Worm (Caenorhabditis elegans) whole organism, midembryonic: Measurements from ENCODE around the gene M162.5.

Experiments
- T22C8.4 ChIP-seq: fragments of 200-800 bp; sonication (Bioruptor generic); IDR thresholded peaks from 2 replicates; pipeline ENCODE4 v1.3.6; 2022; ENCODE audit warnings: missing genetic modification characterization, missing compliant biosample characterization
- cog-1 ChIP-seq: sonication (generic microtip); optimal IDR thresholded peaks from 2 replicates; lab custom pipeline; 2016; ENCODE audit warnings: missing genetic modification characterization, missing compliant biosample characterization
- flt-1 ChIP-seq: fragments of 200-800 bp; sonication (Bioruptor generic); IDR thresholded peaks from 2 replicates; pipeline ENCODE4 v1.3.6; 2022; ENCODE audit warnings: missing genetic modification characterization, missing compliant biosample characterization
- klf-2 ChIP-seq: fragments of 200-800 bp; sonication (Bioruptor generic); conservative IDR thresholded peaks from 2 replicates; pipeline ENCODE4 v1.3.6; 2022; ENCODE audit warnings: missing genetic modification reagents, missing genetic modification characterization, missing compliant biosample characterization
- med-1 ChIP-seq: sonication (generic microtip); optimal IDR thresholded peaks from 2 replicates; lab custom pipeline; 2017; ENCODE audit warnings: missing genetic modification characterization, mild to moderate bottlenecking, missing compliant biosample characterization, antibody characterized with exemption, missing genetic modification reagents; ENCODE audit not compliant: insufficient read depth
- ref-1 ChIP-seq: fragments of 200-800 bp; sonication (Bioruptor generic); conservative IDR thresholded peaks from 2 replicates; pipeline ENCODE4 v1.3.6; 2022; ENCODE audit warnings: missing genetic modification reagents, missing genetic modification characterization, missing compliant biosample characterization
- tab-1 ChIP-seq: fragments of 200-800 bp; sonication (Bioruptor generic); IDR thresholded peaks from 2 replicates; pipeline ENCODE4 v1.3.6; 2022; ENCODE audit warnings: missing genetic modification characterization, missing compliant biosample characterization
- ztf-23 ChIP-seq: fragments of 200-800 bp; sonication (Bioruptor generic); IDR thresholded peaks from 2 replicates; pipeline ENCODE4 v1.3.6; 2022; ENCODE audit warnings: missing genetic modification reagents, missing genetic modification characterization, missing compliant biosample characterization
- ztf-29 ChIP-seq: fragments of 200-800 bp; sonication (Bioruptor generic); IDR thresholded peaks from 2 replicates; pipeline ENCODE4 v1.3.6; 2022; ENCODE audit warnings: missing genetic modification reagents, missing genetic modification characterization, missing compliant biosample characterization

- TF ChIP-seq klf-2 (GFP tag; lab: Robert Waterston, UW) = no peak
- TF ChIP-seq ztf-29 (GFP tag; lab: Robert Waterston, UW) = no peak
- TF ChIP-seq ref-1 (GFP tag; lab: Robert Waterston, UW) = no peak
- no peak for TF ChIP-seq flt-1 (GFP tag; lab: Robert Waterston, UW)
- no peak for TF ChIP-seq tab-1 (GFP tag; lab: Robert Waterston, UW)
- TF ChIP-seq med-1 = no peak
- no peak for TF ChIP-seq T22C8.4 (GFP tag; lab: Robert Waterston, UW)
- no peak for TF ChIP-seq ztf-23
- no peak for TF ChIP-seq cog-1
These were observed 41.6 kb upstream of the M162.5 start, which contains the start of gene Y116F11A.6 for ce11 chrV:19719253-19719652.
